Fruit fly (Drosophila melanogaster): ENCODE data around the gene ogre.
A peak's percentile ranks its signal among the peaks of the same experiment; 100 is the strongest.

ogre gene

dm6 chrX:7013320-7014214, 22.4 kb upstream of the ogre start, which contains the start of the genes CG3032 and CG4593 (continued):
- TF ChIP-seq CG6808 (GFP tag; optimal IDR thresholded peaks at IDR 0.05) (peak; percentile 57), fd59A (GFP tag; optimal IDR thresholded peaks at IDR 0.05) (peak; percentile 59), ss (GFP tag; optimal IDR thresholded peaks at IDR 0.05) (peak; percentile 52 to 64), Smox (GFP tag; optimal IDR thresholded peaks at IDR 0.05) (peak; percentile 89), fd85E (GFP tag; optimal IDR thresholded peaks at IDR 0.05) (peak; percentile 9), Hr4 (GFP tag; optimal IDR thresholded peaks at IDR 0.05) (peak; percentile 95), Eip75B (GFP tag; optimal IDR thresholded peaks at IDR 0.05) (peak; percentile 81), CG6792 (GFP tag; optimal IDR thresholded peaks at IDR 0.05) (peak; percentile 88), CG6163 (GFP tag; IDR thresholded peaks at IDR 0.05) (peak; percentile 96), CG3919 (GFP tag; optimal IDR thresholded peaks at IDR 0.05) (peak; percentile 92), Hr39 (GFP tag; optimal IDR thresholded peaks at IDR 0.05) (peak; percentile 93), spab (GFP tag; optimal IDR thresholded peaks at IDR 0.05) (peak; percentile 64), Gug (GFP tag; IDR thresholded peaks at IDR 0.05) (peak; percentile 94), CG11762 (GFP tag; optimal IDR thresholded peaks at IDR 0.05; ENCODE audit: insufficient read depth) (peak; percentile 81), Sox15 (GFP tag; optimal IDR thresholded peaks at IDR 0.05) (peak; percentile 89), CG7368 (GFP tag; optimal IDR thresholded peaks at IDR 0.05) (peak; percentile 82), Sox102F (GFP tag; optimal IDR thresholded peaks at IDR 0.05) (peak; percentile 84), dac (GFP tag; optimal IDR thresholded peaks at IDR 0.05) (peak; percentile 84), CG31627 (GFP tag; optimal IDR thresholded peaks at IDR 0.05) (peak; percentile 90), achi (GFP tag; optimal IDR thresholded peaks at IDR 0.05) (peak; percentile 86), CG1621 (tag; optimal IDR thresholded peaks at IDR 0.05) (peak; percentile 81), CG16779 (tag; optimal IDR thresholded peaks at IDR 0.05) (peak; percentile 71), CG9139 (GFP tag; optimal IDR thresholded peaks at IDR 0.05) (peak; percentile 42), CG10631 (GFP tag; optimal IDR thresholded peaks at IDR 0.05) (peak; percentile 89), Eip93F (GFP tag; optimal IDR thresholded peaks at IDR 0.05) (no peak), CG8319 (GFP tag; optimal IDR thresholded peaks at IDR 0.05) (peak; percentile 72), OdsH (GFP tag; optimal IDR thresholded peaks at IDR 0.05) (peak; percentile 95), Met (GFP tag; optimal IDR thresholded peaks at IDR 0.05) (peak; percentile 88), net (GFP tag; optimal IDR thresholded peaks at IDR 0.05) (peak; percentile 89), CG11902 (GFP tag; optimal IDR thresholded peaks at IDR 0.05) (peak; percentile 83), CG11294 (GFP tag; IDR thresholded peaks at IDR 0.05) (peak; percentile 95), CG10669 (GFP tag; optimal IDR thresholded peaks at IDR 0.05) (peak; percentile 86), Lpt (GFP tag; optimal IDR thresholded peaks at IDR 0.05) (peak; percentile 88), Eip78C (GFP tag) (peak; percentile 97), CG8632 (GFP tag; optimal IDR thresholded peaks at IDR 0.05) (peak; percentile 76), Ets96B (tag; optimal IDR thresholded peaks at IDR 0.05) (peak; percentile 85), fkh (GFP tag; optimal IDR thresholded peaks at IDR 0.05) (peak; percentile 38)

dm6 chrX:7011063-7011743, 20.1 kb upstream of the ogre start, which contains the start of the genes cm, sloth1 and sloth2:
Gene cm (minus strand): TSS chrX:7011145.
Gene sloth1 (plus strand): TSS chrX:7011357.
Gene sloth2 (plus strand): TSS chrX:7011357.
- TF ChIP-seq Ets21C (GFP tag; optimal IDR thresholded peaks at IDR 0.05) (peak; percentile 87), pdm3 (GFP tag; optimal IDR thresholded peaks at IDR 0.05) (peak; percentile 92), salr (GFP tag; optimal IDR thresholded peaks at IDR 0.05) (peak; percentile 70 to 82), CG3919 (GFP tag; optimal IDR thresholded peaks at IDR 0.05) (peak; percentile 84), CG6808 (GFP tag; optimal IDR thresholded peaks at IDR 0.05) (peak; percentile 72), cyc (GFP tag; optimal IDR thresholded peaks at IDR 0.05) (peak; percentile 87), eg (GFP tag; IDR thresholded peaks at IDR 0.05) (peak; percentile 80), Sox15 (GFP tag; optimal IDR thresholded peaks at IDR 0.05) (peak; percentile 80), lz (GFP tag; optimal IDR thresholded peaks at IDR 0.05) (peak; percentile 93), topi (GFP tag; optimal IDR thresholded peaks at IDR 0.05) (peak; percentile 87), dac (GFP tag; optimal IDR thresholded peaks at IDR 0.05) (peak; percentile 76), CG3032 (tag; optimal IDR thresholded peaks at IDR 0.05) (peak; percentile 96), Hr4 (GFP tag; optimal IDR thresholded peaks at IDR 0.05) (peak; percentile 80), esn (GFP tag; optimal IDR thresholded peaks at IDR 0.05) (peak; percentile 93), CG8632 (GFP tag; optimal IDR thresholded peaks at IDR 0.05) (peak; percentile 84), CG6792 (GFP tag; optimal IDR thresholded peaks at IDR 0.05) (peak; percentile 84), Sox102F (GFP tag; optimal IDR thresholded peaks at IDR 0.05) (peak; percentile 85), vri (GFP tag; optimal IDR thresholded peaks at IDR 0.05) (peak; percentile 87), CG8119 (GFP tag; IDR thresholded peaks at IDR 0.05) (peak; percentile 79), net (GFP tag; optimal IDR thresholded peaks at IDR 0.05) (peak; percentile 84)
